Fruit fly (Drosophila melanogaster) Kc167 (cell line): Measurements from ENCODE around the gene CG5347.

ENCODE experiments used
- Sin3A ChIP-seq: fragments of >200 bp; optimal IDR thresholded peaks from 2 replicates; lab custom pipeline; 2018; ENCODE audit warnings: missing external identifiers
- psq ChIP-seq: fragments of >200 bp; optimal IDR thresholded peaks from 2 replicates; lab custom pipeline; 2017; ENCODE audit warnings: missing external identifiers

dm6 chrX:14810433-14810832, 33.9 kb downstream of the CG5347 start:
- TF ChIP-seq psq (lab: Kevin White, UChicago) (no peak), Sin3A (no peak)
